Worm (Caenorhabditis elegans): ENCODE results near the gene Y54G11A.17.
A peak's percentile ranks its signal among the peaks of the same experiment; 100 is the strongest.

The Y54G11A.17 gene

DNA sequence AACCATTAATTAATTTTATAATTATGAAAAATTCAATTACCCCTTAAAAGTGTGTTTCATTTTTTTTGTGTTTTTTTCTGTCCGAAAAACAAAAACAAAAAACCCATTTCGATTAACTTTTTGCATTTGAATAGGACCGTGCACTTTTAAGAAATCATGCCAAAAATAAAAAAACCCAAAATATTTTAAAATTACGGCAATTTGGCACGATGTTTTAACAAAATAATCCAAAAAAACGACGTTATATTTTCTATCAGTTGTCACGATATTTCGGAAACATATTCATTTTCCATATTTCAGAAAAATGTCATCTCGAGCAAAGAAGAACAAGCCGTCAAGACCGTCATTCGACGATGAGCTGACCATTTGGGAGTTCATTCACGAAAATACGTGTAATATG, 12.5 kb upstream of the Y54G11A.17 start, which contains the start of gene tebp-1:
TSS of gene tebp-1 (plus strand) at position 301 of the 400 bp plus-strand sequence.
- TF ChIP-seq sptf-1 (tag; optimal IDR thresholded peaks at IDR 0.05), result no peak
- no peak for TF ChIP-seq efl-1 (optimal IDR thresholded peaks at IDR 0.05)
- peak in 1 of 2 experiments; percentile 2 for TF ChIP-seq efl-1 (GFP tag; optimal IDR thresholded peaks at IDR 0.05 in 1 of 2)

DNA sequence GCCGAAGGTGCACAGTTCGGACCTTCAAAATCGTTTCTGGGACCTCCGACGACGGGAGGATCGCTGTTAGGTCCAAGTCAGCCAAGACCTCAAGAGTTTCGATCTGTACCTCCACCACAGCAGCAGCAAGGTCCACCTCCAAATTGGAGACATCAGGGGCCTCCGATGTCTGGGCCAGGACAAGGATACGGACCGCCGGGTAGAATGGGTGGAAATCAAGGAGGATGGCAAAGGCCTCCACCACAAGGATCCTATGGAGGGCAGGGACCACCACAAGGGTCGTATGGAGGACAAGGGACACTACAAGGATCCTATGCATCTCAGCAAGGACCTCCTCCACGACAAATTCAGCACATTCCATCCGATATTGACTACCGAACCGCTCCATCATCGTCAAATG, 11.5 kb upstream of the Y54G11A.17 start:
- TF ChIP-seq hpl-2 (GFP tag; optimal IDR thresholded peaks at IDR 0.05) (no peak), xbp-1 (tag; optimal IDR thresholded peaks at IDR 0.05) (no peak), nhr-12 (tag; optimal IDR thresholded peaks at IDR 0.05) (no peak), nhr-28 (tag; optimal IDR thresholded peaks at IDR 0.05) (no peak), sup-37 (GFP tag; optimal IDR thresholded peaks at IDR 0.05) (no peak), nhr-11 (tag; optimal IDR thresholded peaks at IDR 0.05) (no peak), nhr-20 (tag; optimal IDR thresholded peaks at IDR 0.05) (no peak), elt-2 (tag; optimal IDR thresholded peaks at IDR 0.05) (no peak), snu-23 (GFP tag; optimal IDR thresholded peaks at IDR 0.05) (no peak), nhr-47 (tag; optimal IDR thresholded peaks at IDR 0.05) (no peak), ztf-11 (tag; optimal IDR thresholded peaks at IDR 0.05) (no peak), C04F5.9 (tag; optimal IDR thresholded peaks at IDR 0.05) (no peak), pax-3 (tag; optimal IDR thresholded peaks at IDR 0.05) (no peak), hlh-17 (GFP tag; optimal IDR thresholded peaks at IDR 0.05; ENCODE audit: borderline replicate concordance) (no peak), isw-1 (GFP tag; IDR thresholded peaks at IDR 0.05) (no peak)

- TF ChIP-seq efl-1 (optimal IDR thresholded peaks at IDR 0.05) (no peak), efl-1 (GFP tag; optimal IDR thresholded peaks at IDR 0.05 in 1 of 2) (peak in 1 of 2 experiments; percentile 34), hlh-17 (GFP tag; optimal IDR thresholded peaks at IDR 0.05; ENCODE audit: borderline replicate concordance) (no peak), lin-15B (tag; optimal IDR thresholded peaks at IDR 0.05) (no peak), isw-1 (GFP tag; IDR thresholded peaks at IDR 0.05) (no peak)
Observed at ce11 chrII:14359007-14359406, 9.8 kb upstream of the Y54G11A.17 start.

- TF ChIP-seq ces-1 (GFP tag; optimal IDR thresholded peaks at IDR 0.05) (no peak), elt-2 (tag; optimal IDR thresholded peaks at IDR 0.05) (no peak), jun-1 (tag; optimal IDR thresholded peaks at IDR 0.05) (peak; percentile 33), pax-3 (tag; optimal IDR thresholded peaks at IDR 0.05) (no peak), ets-5 (GFP tag; IDR thresholded peaks at IDR 0.05) (no peak), sup-37 (GFP tag; optimal IDR thresholded peaks at IDR 0.05) (no peak), unc-62 (GFP tag; optimal IDR thresholded peaks at IDR 0.05) (no peak), nhr-19 (GFP tag; conservative IDR thresholded peaks at IDR 0.05) (peak; percentile 71), efl-3 (GFP tag; optimal IDR thresholded peaks at IDR 0.05) (no peak), isw-1 (GFP tag; IDR thresholded peaks at IDR 0.05) (peak; percentile 38; the same call in 1 of the 2 replicates), snu-23 (GFP tag; optimal IDR thresholded peaks at IDR 0.05) (peak; percentile 80), lsy-2 (tag; optimal IDR thresholded peaks at IDR 0.05) (peak; percentile 91 to 94), xbp-1 (tag; optimal IDR thresholded peaks at IDR 0.05) (peak; percentile 66), lin-39 (tag; optimal IDR thresholded peaks at IDR 0.05) (no peak), nhr-237 (tag; optimal IDR thresholded peaks at IDR 0.05) (no peak), nhr-85 (tag) (peak; percentile 9), Y116A8C.19 (tag; optimal IDR thresholded peaks at IDR 0.05; ENCODE audit: borderline replicate concordance) (no peak), nhr-20 (tag; optimal IDR thresholded peaks at IDR 0.05) (peak; percentile 56), nhr-47 (tag; optimal IDR thresholded peaks at IDR 0.05) (peak; percentile 80), nhr-71 (tag; optimal IDR thresholded peaks at IDR 0.05) (peak; percentile 83), C16A3.4 (tag; optimal IDR thresholded peaks at IDR 0.05) (peak; percentile 76), sptf-1 (tag; optimal IDR thresholded peaks at IDR 0.05) (no peak), snpc-4 (tag; optimal IDR thresholded peaks at IDR 0.05) (peak; percentile 56), nhr-11 (tag; optimal IDR thresholded peaks at IDR 0.05) (peak; percentile 19), elt-3 (tag; optimal IDR thresholded peaks at IDR 0.05) (peak in 1 of 6 experiments; percentile 34), nhr-84 (tag; optimal IDR thresholded peaks at IDR 0.05) (no peak), skn-1 (tag; optimal IDR thresholded peaks at IDR 0.05) (peak; percentile 84), mep-1 (tag; optimal IDR thresholded peaks at IDR 0.05) (peak; percentile 82), lir-3 (tag; optimal IDR thresholded peaks at IDR 0.05; ENCODE audit: poor library complexity) (no peak), mdl-1 (tag; optimal IDR thresholded peaks at IDR 0.05) (peak in 1 of 2 experiments; percentile 84), ztf-4 (tag; optimal IDR thresholded peaks at IDR 0.05) (peak; percentile 16), nhr-90 (tag; optimal IDR thresholded peaks at IDR 0.05; ENCODE audit: poor library complexity) (peak; percentile 52), unc-130 (tag; optimal IDR thresholded peaks at IDR 0.05) (peak; percentile 60), dsc-1 (tag; optimal IDR thresholded peaks at IDR 0.05) (peak; percentile 68), fkh-8 (tag; optimal IDR thresholded peaks at IDR 0.05) (peak; percentile 58), aly-2 (tag; optimal IDR thresholded peaks at IDR 0.05) (no peak), lin-15B (tag; optimal IDR thresholded peaks at IDR 0.05) (peak; percentile 69)
Observed at ce11 chrII:14357936-14358416, 8.8 kb upstream of the Y54G11A.17 start, which contains the start of the genes agl-1 and pfs-2. agl-1 (minus strand) TSS chrII:14358113. pfs-2 (plus strand) TSS chrII:14358366.

Data from whole organism, L1 larva.